Worm (Caenorhabditis elegans) whole organism, late embryonic: ENCODE measurements around the gene math-1.

Experiments used
- ahr-1 ChIP-seq: sonication (generic microtip); optimal IDR thresholded peaks from 2 replicates; lab custom pipeline; 2016; ENCODE audit warnings: missing genetic modification characterization, missing compliant biosample characterization
- ceh-18 ChIP-seq: sonication (generic microtip); optimal IDR thresholded peaks from 2 replicates; lab custom pipeline; 2016; ENCODE audit warnings: missing genetic modification characterization, missing compliant biosample characterization
- elt-2 ChIP-seq: sonication (generic microtip); optimal IDR thresholded peaks from 2 replicates; lab custom pipeline; 2016; ENCODE audit warnings: missing genetic modification reagents, missing genetic modification characterization, missing compliant biosample characterization
- fkh-10 ChIP-seq: fragments of 150-350 bp; optimal IDR thresholded peaks from 2 replicates; lab custom pipeline; 2014; ENCODE audit warnings: missing biosample characterization, missing genetic modification reagents, missing genetic modification characterization
- lin-11 ChIP-seq: fragments of 200-800 bp; sonication (Bioruptor generic); optimal IDR thresholded peaks from 2 replicates; lab custom pipeline; 2018; ENCODE audit warnings: mild to moderate bottlenecking, missing genetic modification characterization, missing compliant biosample characterization
- pat-9 ChIP-seq: fragments of 200-800 bp; sonication (Bioruptor generic); optimal IDR thresholded peaks from 2 replicates; lab custom pipeline; 2018; ENCODE audit warnings: mild to moderate bottlenecking, missing genetic modification characterization, moderate library complexity, missing compliant biosample characterization
- pha-4 ChIP-seq: fragments of 150-350 bp; optimal IDR thresholded peaks from 2 replicates; lab custom pipeline; 2018; ENCODE audit warnings: missing biosample characterization, missing genetic modification reagents, missing genetic modification characterization
- syd-9 ChIP-seq: sonication (generic microtip); optimal IDR thresholded peaks from 2 replicates; lab custom pipeline; 2016; ENCODE audit warnings: mild to moderate bottlenecking, missing genetic modification characterization, moderate library complexity, missing compliant biosample characterization
- tbx-2 ChIP-seq: sonication (generic microtip); optimal IDR thresholded peaks from 2 replicates; lab custom pipeline; 2016; ENCODE audit warnings: missing genetic modification characterization, missing compliant biosample characterization
- unc-42 ChIP-seq: sonication (generic microtip); optimal IDR thresholded peaks from 2 replicates; lab custom pipeline; 2016; ENCODE audit warnings: missing genotype, missing genetic modification characterization, missing compliant biosample characterization
- unc-55 ChIP-seq: sonication (generic microtip); optimal IDR thresholded peaks from 2 replicates; lab custom pipeline; 2017; ENCODE audit warnings: missing biosample characterization, missing genetic modification reagents, missing genetic modification characterization
- ztf-16 ChIP-seq: sonication (generic microtip); optimal IDR thresholded peaks from 2 replicates; lab custom pipeline; 2017; ENCODE audit warnings: missing genetic modification characterization, missing compliant biosample characterization

DNA sequence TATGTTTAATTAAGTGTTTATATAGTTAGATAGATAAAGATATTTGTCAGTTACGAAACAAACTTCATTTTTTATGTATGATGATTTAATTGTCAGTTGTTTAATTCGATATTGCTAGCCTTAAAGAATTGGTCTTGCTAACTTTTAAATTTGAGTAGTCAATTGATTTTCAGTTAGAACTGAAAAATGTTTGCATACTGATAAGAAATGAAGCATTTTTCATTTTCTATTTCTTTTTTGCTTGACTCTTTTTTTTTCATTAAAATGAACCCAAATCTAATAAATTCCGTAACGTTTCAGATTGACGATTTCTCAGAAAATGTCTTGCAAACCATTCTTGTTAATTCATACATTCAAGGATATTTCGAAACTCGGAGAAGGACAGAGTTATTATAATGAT is 50.2 kb downstream of the math-1 start, which contains the start of gene math-20:
- no peak for TF ChIP-seq unc-42 (tag; lab: Kevin White, UChicago)
- TF ChIP-seq syd-9 (tag; lab: Kevin White, UChicago) = no peak
- TF ChIP-seq ceh-18 (tag; lab: Kevin White, UChicago) = no peak
- TF ChIP-seq pha-4 (tag; lab: Kevin White, UChicago) = no peak
- TF ChIP-seq pat-9 = no peak
- no peak for TF ChIP-seq tbx-2
- no peak for TF ChIP-seq unc-55
- no peak for TF ChIP-seq fkh-10 (GFP tag; lab: Kevin White, UChicago)
- no peak for TF ChIP-seq ztf-16 (tag; lab: Kevin White, UChicago)
- TF ChIP-seq ahr-1 = no peak
- TF ChIP-seq lin-11 (tag; lab: Kevin White, UChicago) = no peak
- no peak for TF ChIP-seq elt-2 (tag; lab: Kevin White, UChicago)
